Fruit fly (Drosophila melanogaster) whole organism, embryonic: ENCODE measurements around the gene Sbds.

Experiments used
- ATbp ChIP-seq: fragments of 200-800 bp; sonication (Bioruptor generic); optimal IDR thresholded peaks from 2 replicates; lab custom pipeline; 2017; ENCODE audit warnings: missing biosample characterization, mild to moderate bottlenecking, missing genetic modification characterization, missing genetic modification reagents
- Abd-B ChIP-seq: fragments of 200-800 bp; sonication (Bioruptor generic); optimal IDR thresholded peaks from 2 replicates; lab custom pipeline; 2018; ENCODE audit warnings: missing biosample characterization, mild to moderate bottlenecking, missing genetic modification characterization, moderate library complexity
- Adf1 ChIP-seq: fragments of 200-800 bp; sonication (Bioruptor generic); IDR thresholded peaks from 2 replicates; pipeline ENCODE4 v1.3.6; 2022; ENCODE audit warnings: missing biosample characterization, missing genetic modification characterization
- CG10274 ChIP-seq: fragments of 200-800 bp; sonication (Bioruptor generic); optimal IDR thresholded peaks from 3 replicates; lab custom pipeline; 2017; ENCODE audit warnings: missing biosample characterization, mild to moderate bottlenecking, missing genetic modification characterization
- CG10366 ChIP-seq: fragments of 200-800 bp; sonication (Bioruptor generic); IDR thresholded peaks from 2 replicates; pipeline ENCODE4 v1.3.6; 2022; ENCODE audit warnings: missing biosample characterization, missing genetic modification characterization
- CG16815 ChIP-seq: fragments of 200-800 bp; sonication (Bioruptor generic); optimal IDR thresholded peaks from 3 replicates; lab custom pipeline; 2017; ENCODE audit warnings: missing biosample characterization, mild to moderate bottlenecking, missing genetic modification characterization
- CG17802 ChIP-seq: fragments of 200-800 bp; sonication (Bioruptor generic); optimal IDR thresholded peaks from 2 replicates; lab custom pipeline; 2018; ENCODE audit warnings: missing biosample characterization, mild to moderate bottlenecking, missing genetic modification characterization, moderate library complexity
- CG2889 ChIP-seq: fragments of 200-800 bp; sonication (Bioruptor generic); IDR thresholded peaks from 3 replicates; pipeline ENCODE4 v1.3.6; 2022; ENCODE audit warnings: missing biosample characterization, missing genetic modification characterization
- CG31224 ChIP-seq: fragments of 200-800 bp; sonication (Bioruptor generic); IDR thresholded peaks from 2 replicates; pipeline ENCODE4 v1.3.6; 2022; ENCODE audit warnings: missing biosample characterization, missing genetic modification characterization
- CG34422 ChIP-seq: fragments of 200-800 bp; sonication (Bioruptor generic); IDR thresholded peaks from 3 replicates; pipeline ENCODE4 v1.3.6; 2022; ENCODE audit warnings: missing biosample characterization, missing genetic modification characterization
- CG4360 ChIP-seq: fragments of 200-800 bp; sonication (Bioruptor generic); IDR thresholded peaks from 2 replicates; pipeline ENCODE4 v1.3.6; 2022; ENCODE audit warnings: missing biosample characterization, missing genetic modification characterization
- CG5953 ChIP-seq: fragments of 200-800 bp; sonication (Bioruptor generic); IDR thresholded peaks from 2 replicates; pipeline ENCODE4 v1.3.6; 2022; ENCODE audit warnings: missing biosample characterization, missing genetic modification characterization
- CG6683 ChIP-seq: fragments of 200-800 bp; sonication (Bioruptor generic); optimal IDR thresholded peaks from 2 replicates; lab custom pipeline; 2017; ENCODE audit warnings: missing biosample characterization, mild to moderate bottlenecking, missing genetic modification characterization, missing genetic modification reagents
- Chrac-16 ChIP-seq: fragments of 200-800 bp; sonication (Bioruptor generic); optimal IDR thresholded peaks from 3 replicates; lab custom pipeline; 2016; ENCODE audit warnings: missing biosample characterization, missing genetic modification characterization
- CrebB ChIP-seq: fragments of 200-800 bp; sonication (Bioruptor generic); optimal IDR thresholded peaks from 3 replicates; lab custom pipeline; 2018; ENCODE audit warnings: missing biosample characterization, mild to moderate bottlenecking, missing genetic modification characterization
- Dek ChIP-seq: fragments of 200-800 bp; sonication (Bioruptor generic); optimal IDR thresholded peaks from 3 replicates; lab custom pipeline; 2019; ENCODE audit warnings: missing biosample characterization, mild to moderate bottlenecking, missing genetic modification characterization, moderate library complexity
- Doc3 ChIP-seq: fragments of 200-800 bp; sonication (Bioruptor generic); IDR thresholded peaks from 3 replicates; pipeline ENCODE4 v1.3.6; 2022; ENCODE audit warnings: missing biosample characterization, missing genetic modification characterization; ENCODE audit not compliant: partially characterized antibody
- Elba2 ChIP-seq: fragments of 200-800 bp; sonication (Bioruptor generic); optimal IDR thresholded peaks from 3 replicates; lab custom pipeline; 2016; ENCODE audit warnings: missing biosample characterization, missing genetic modification characterization
- Ets65A ChIP-seq: fragments of 200-800 bp; sonication (Bioruptor generic); peaks from one replicate; lab custom pipeline; 2016; ENCODE audit warnings: missing biosample characterization, missing genetic modification characterization
- HLHmδ ChIP-seq: fragments of 200-800 bp; sonication (Bioruptor generic); optimal IDR thresholded peaks from 2 replicates; lab custom pipeline; 2018; ENCODE audit warnings: missing biosample characterization, mild to moderate bottlenecking, missing genetic modification characterization, moderate library complexity
- Hmx ChIP-seq: fragments of 200-800 bp; sonication (Bioruptor generic); optimal IDR thresholded peaks from 2 replicates; lab custom pipeline; 2016; ENCODE audit warnings: missing biosample characterization, missing genetic modification characterization
- Mrtf ChIP-seq: fragments of 200-800 bp; sonication (Bioruptor generic); IDR thresholded peaks from 3 replicates; pipeline ENCODE4 v1.3.6; 2022; ENCODE audit warnings: missing biosample characterization, missing genetic modification characterization
- NK7.1 ChIP-seq: fragments of 200-800 bp; sonication (Bioruptor generic); optimal IDR thresholded peaks from 3 replicates; lab custom pipeline; 2016; ENCODE audit warnings: missing biosample characterization, missing genetic modification characterization
- Ravus ChIP-seq: fragments of 200-800 bp; sonication (Bioruptor generic); IDR thresholded peaks from 2 replicates; pipeline ENCODE4 v1.3.6; 2022; ENCODE audit warnings: missing biosample characterization, missing genetic modification characterization
- Scr ChIP-seq: fragments of 200-800 bp; sonication (Bioruptor generic); IDR thresholded peaks from 2 replicates; pipeline ENCODE4 v1.3.6; 2022; ENCODE audit warnings: missing biosample characterization, missing genetic modification characterization; ENCODE audit not compliant: partially characterized antibody
- amos ChIP-seq: fragments of 200-800 bp; sonication (Bioruptor generic); IDR thresholded peaks from 2 replicates; pipeline ENCODE4 v1.3.6; 2022; ENCODE audit warnings: missing biosample characterization, missing genetic modification characterization; ENCODE audit not compliant: partially characterized antibody
- chinmo ChIP-seq: fragments of 200-800 bp; sonication (Bioruptor generic); IDR thresholded peaks from 4 replicates; pipeline ENCODE4 v1.3.6; 2022; ENCODE audit warnings: missing biosample characterization, missing genetic modification characterization; ENCODE audit not compliant: partially characterized antibody
- crol ChIP-seq: fragments of 200-800 bp; sonication (Bioruptor generic); IDR thresholded peaks from 2 replicates; pipeline ENCODE4 v1.3.6; 2022; ENCODE audit warnings: missing biosample characterization, missing genetic modification characterization
- cwo ChIP-seq: fragments of 200-800 bp; sonication (Bioruptor generic); optimal IDR thresholded peaks from 3 replicates; lab custom pipeline; 2017; ENCODE audit warnings: missing biosample characterization, missing genetic modification characterization, mild to moderate bottlenecking, moderate library complexity, missing genetic modification reagents
- grau ChIP-seq: fragments of 200-800 bp; optimal IDR thresholded peaks from 3 replicates; lab custom pipeline; 2019; ENCODE audit warnings: missing biosample characterization, mild to moderate bottlenecking, missing genetic modification characterization, moderate library complexity
- kah ChIP-seq: fragments of 200-800 bp; sonication (Bioruptor generic); optimal IDR thresholded peaks from 2 replicates; lab custom pipeline; 2018; ENCODE audit warnings: missing biosample characterization, mild to moderate bottlenecking, missing genetic modification characterization
- lilli ChIP-seq: fragments of 200-800 bp; sonication (Bioruptor generic); optimal IDR thresholded peaks from 3 replicates; lab custom pipeline; 2016; ENCODE audit warnings: missing biosample characterization, missing genetic modification characterization
- mld ChIP-seq: fragments of 200-800 bp; sonication (Bioruptor generic); IDR thresholded peaks from 3 replicates; pipeline ENCODE4 v1.3.6; 2022; ENCODE audit warnings: missing biosample characterization, missing genetic modification characterization; ENCODE audit not compliant: partially characterized antibody
- nerfin-2 ChIP-seq: fragments of 200-800 bp; sonication (Bioruptor generic); IDR thresholded peaks from 2 replicates; pipeline ENCODE4 v1.3.6; 2022; ENCODE audit warnings: missing biosample characterization, missing genetic modification characterization; ENCODE audit not compliant: partially characterized antibody
- onecut ChIP-seq: fragments of 200-800 bp; sonication (Bioruptor generic); IDR thresholded peaks from 2 replicates; pipeline ENCODE4 v1.3.6; 2022; ENCODE audit warnings: missing biosample characterization, missing genetic modification characterization
- pros ChIP-seq: fragments of 200-800 bp; sonication (Bioruptor generic); optimal IDR thresholded peaks from 3 replicates; lab custom pipeline; 2019; ENCODE audit warnings: missing biosample characterization, mild to moderate bottlenecking, missing genetic modification characterization, moderate library complexity
- rib ChIP-seq: fragments of 200-800 bp; sonication (Bioruptor generic); IDR thresholded peaks from 2 replicates; pipeline ENCODE4 v1.3.6; 2022; ENCODE audit warnings: missing biosample characterization, missing genetic modification characterization
- row ChIP-seq: fragments of 200-800 bp; sonication (Bioruptor generic); IDR thresholded peaks from 3 replicates; pipeline ENCODE4 v1.3.6; 2022; ENCODE audit warnings: missing biosample characterization, missing genetic modification characterization
- scrt ChIP-seq: fragments of 200-800 bp; sonication (Bioruptor generic); optimal IDR thresholded peaks from 2 replicates; lab custom pipeline; 2018; ENCODE audit warnings: missing biosample characterization, mild to moderate bottlenecking, missing genetic modification characterization, moderate library complexity
- sd ChIP-seq: fragments of 200-800 bp; sonication (Bioruptor generic); optimal IDR thresholded peaks from 3 replicates; lab custom pipeline; 2018; ENCODE audit warnings: missing biosample characterization, mild to moderate bottlenecking, missing genetic modification characterization, moderate library complexity
- sima ChIP-seq: fragments of 200-800 bp; sonication (Bioruptor generic); optimal IDR thresholded peaks from 2 replicates; lab custom pipeline; 2016; ENCODE audit warnings: missing biosample characterization, missing genetic modification characterization
- unc-4 ChIP-seq: fragments of 200-800 bp; sonication (Bioruptor generic); IDR thresholded peaks from 2 replicates; pipeline ENCODE4 v1.3.6; 2022; ENCODE audit warnings: missing biosample characterization, missing genetic modification characterization; ENCODE audit not compliant: partially characterized antibody
- vvl ChIP-seq: fragments of 200-800 bp; sonication (Bioruptor generic); IDR thresholded peaks from 2 replicates; pipeline ENCODE4 v1.3.6; 2022; ENCODE audit warnings: missing biosample characterization, missing genetic modification characterization

Gene Sbds

dm6 chr3L:6719392-6719889 lies 33.3 kb upstream of the Sbds start, which contains the start of gene ple (continued):
- TF ChIP-seq Mrtf (GFP tag; lab: Robert Waterston, UW) (no peak), row (GFP tag; lab: Robert Waterston, UW) (no peak), CG5953 (GFP tag; lab: Robert Waterston, UW) (0 out of 2 replicates have a peak, but pooled peaks have one; percentile 24), unc-4 (0 out of 2 replicates have a peak, but pooled peaks have one; percentile 24), CG4360 (GFP tag; lab: Robert Waterston, UW) (0 out of 2 replicates have a peak, but pooled peaks have one; percentile 13)

dm6 chr3L:6723338-6723737 lies 29.4 kb upstream of the Sbds start:
- TF ChIP-seq cwo (GFP tag; lab: Kevin White, UChicago) (peak; percentile 91), CG34422 (GFP tag; lab: Robert Waterston, UW) (no peak), grau (tag; lab: Kevin White, UChicago) (no peak), sd (tag; lab: Kevin White, UChicago) (peak; percentile 78), CG10366 (GFP tag; lab: Robert Waterston, UW) (no peak), chinmo (GFP tag; lab: Robert Waterston, UW) (peak; percentile 87; the same call in 1 of the 4 replicates), Dek (no peak), vvl (GFP tag; lab: Robert Waterston, UW) (peak; percentile 73)

dm6 chr3L:6724511-6724910 lies 28.2 kb upstream of the Sbds start:
- TF ChIP-seq Ets65A (GFP tag; lab: Kevin White, UChicago) (peak; percentile 61), Abd-B (GFP tag; lab: Kevin White, UChicago) (no peak), onecut (peak; percentile 23)

- TF ChIP-seq scrt (GFP tag; lab: Kevin White, UChicago) (peak; percentile 52), Doc3 (GFP tag; lab: Robert Waterston, UW) (no peak), kah (peak; percentile 49)
These were observed 21.6 kb upstream of the Sbds start for dm6 chr3L:6731077-6731476.

- no peak for TF ChIP-seq CG10274 (GFP tag; lab: Kevin White, UChicago)
- no peak; the same call in 1 of the 2 replicates for TF ChIP-seq nerfin-2 (GFP tag; lab: Robert Waterston, UW)
- no peak for TF ChIP-seq Elba2
- TF ChIP-seq Scr (GFP tag; lab: Robert Waterston, UW), result no peak; the same call in 1 of the 2 replicates
- TF ChIP-seq Adf1 (GFP tag; lab: Robert Waterston, UW), result peak; percentile 20
- TF ChIP-seq rib (GFP tag; lab: Robert Waterston, UW), result peak; percentile 78
- TF ChIP-seq Chrac-16 (GFP tag; lab: Kevin White, UChicago), result no peak
- no peak for TF ChIP-seq NK7.1 (GFP tag; lab: Kevin White, UChicago)
- no peak for TF ChIP-seq Hmx
- TF ChIP-seq lilli (GFP tag; lab: Kevin White, UChicago), result no peak
- no peak for TF ChIP-seq pros (GFP tag; lab: Kevin White, UChicago)
- TF ChIP-seq Ravus (GFP tag; lab: Robert Waterston, UW), result no peak
- no peak for TF ChIP-seq CrebB (tag; lab: Kevin White, UChicago)
- peak; percentile 93 for TF ChIP-seq crol
- TF ChIP-seq amos (GFP tag; lab: Robert Waterston, UW), result peak; percentile 39; the same call in 1 of the 2 replicates
- TF ChIP-seq CG16815 (GFP tag; lab: Kevin White, UChicago), result no peak
- TF ChIP-seq CG6683, result peak; percentile 2
- TF ChIP-seq CG31224 (GFP tag; lab: Robert Waterston, UW), result no peak
- TF ChIP-seq Mrtf (GFP tag; lab: Robert Waterston, UW), result no peak
- TF ChIP-seq sima (GFP tag; lab: Kevin White, UChicago), result no peak
- no peak for TF ChIP-seq mld (GFP tag; lab: Robert Waterston, UW)
- no peak for TF ChIP-seq CG17802
- no peak for TF ChIP-seq ATbp (GFP tag; lab: Kevin White, UChicago)
- TF ChIP-seq CG2889 (GFP tag; lab: Robert Waterston, UW), result no peak
- no peak for TF ChIP-seq HLHmδ (GFP tag; lab: Kevin White, UChicago)
These were observed 10.5 kb upstream of the Sbds start for dm6 chr3L:6742110-6742718.
